Fruit fly (Drosophila melanogaster) Kc167 (cell line): ENCODE results near the gene Acyp2.

Experiments
- Myc ChIP-seq: fragments of >200 bp; optimal IDR thresholded peaks from 2 replicates; lab custom pipeline; 2017; ENCODE audit warnings: missing external identifiers
- Sin3A ChIP-seq: fragments of >200 bp; optimal IDR thresholded peaks from 2 replicates; lab custom pipeline; 2018; ENCODE audit warnings: missing external identifiers
- h ChIP-seq: fragments of >200 bp; optimal IDR thresholded peaks from 3 replicates; lab custom pipeline; 2018; ENCODE audit warnings: missing external identifiers
- insv ChIP-seq: fragments of >200 bp; optimal IDR thresholded peaks from 3 replicates; lab custom pipeline; 2018; ENCODE audit warnings: missing external identifiers
- psq ChIP-seq: fragments of >200 bp; optimal IDR thresholded peaks from 2 replicates; lab custom pipeline; 2017; ENCODE audit warnings: missing external identifiers
- ttk ChIP-seq: sonication (Bioruptor generic); optimal IDR thresholded peaks from 2 replicates; lab custom pipeline; 2017; ENCODE audit warnings: missing external identifiers

Gene Acyp2

dm6 chr3R:15832525-15832924 lies 40.0 kb downstream of the Acyp2 start, which contains the start of gene rec:
Gene rec (minus strand): TSS chr3R:15832632.
- TF ChIP-seq ttk (lab: Kevin White, UChicago): no peak
- no peak for TF ChIP-seq Sin3A (lab: Kevin White, UChicago)
- no peak for TF ChIP-seq h
- no peak for TF ChIP-seq Myc (lab: Kevin White, UChicago)
- TF ChIP-seq psq (lab: Kevin White, UChicago): no peak
- no peak for TF ChIP-seq insv (lab: Kevin White, UChicago)

- TF ChIP-seq insv (lab: Kevin White, UChicago): no peak
- TF ChIP-seq Sin3A (lab: Kevin White, UChicago): no peak
- TF ChIP-seq ttk (lab: Kevin White, UChicago): no peak
- TF ChIP-seq Myc (lab: Kevin White, UChicago): no peak
- TF ChIP-seq psq (lab: Kevin White, UChicago): no peak
- TF ChIP-seq h: no peak
These were observed 40.8 kb downstream of the Acyp2 start, which contains the start of gene CG43318 for dm6 chr3R:15833332-15833731. Gene CG43318 (minus strand): TSS chr3R:15833432.

dm6 chr3R:15834375-15835031 lies 42.0 kb downstream of the Acyp2 start, which contains the start of the genes CG43317 and Arpc3A:
Gene CG43317 (minus strand): TSS chr3R:15834425.
Gene Arpc3A (plus strand): TSS chr3R:15834648.
- TF ChIP-seq insv (lab: Kevin White, UChicago) (no peak), h (no peak), psq (lab: Kevin White, UChicago) (no peak)

dm6 chr3R:15836864-15837824 lies 44.7 kb downstream of the Acyp2 start, which contains the start of the genes ND-23 and spn-E:
Gene ND-23 (minus strand): TSS chr3R:15837117.
Gene spn-E (plus strand): TSS chr3R:15837419.
- no peak for TF ChIP-seq insv (lab: Kevin White, UChicago)
- no peak for TF ChIP-seq psq (lab: Kevin White, UChicago)
- no peak for TF ChIP-seq Myc (lab: Kevin White, UChicago)
- no peak for TF ChIP-seq h

dm6 chr3R:15839294-15839693 lies 46.8 kb downstream of the Acyp2 start, which contains the start of gene Pbp45:
Gene Pbp45 (minus strand): TSS chr3R:15839515.
- TF ChIP-seq Sin3A (lab: Kevin White, UChicago) (no peak), Myc (lab: Kevin White, UChicago) (no peak), h (no peak), ttk (lab: Kevin White, UChicago) (no peak), psq (lab: Kevin White, UChicago) (no peak)
